Fruit fly (Drosophila melanogaster): ENCODE data around the gene CG18048.

The CG18048 gene

dm6 chr3R:6368100-6368499 lies 22.2 kb downstream of the CG18048 start, which contains the start of gene CG42724 (continued):
- TF ChIP-seq CG14965 (GFP tag; optimal IDR thresholded peaks at IDR 0.05; ENCODE audit: borderline replicate concordance) (no peak), Atf-2 (GFP tag; optimal IDR thresholded peaks at IDR 0.05) (peak; percentile 30), fu2 (GFP tag; optimal IDR thresholded peaks at IDR 0.05) (peak; percentile 78), gsb-n (tag; optimal IDR thresholded peaks at IDR 0.05) (peak; percentile 6), CG4360 (GFP tag; IDR thresholded peaks at IDR 0.05) (no peak), org-1 (GFP tag; optimal IDR thresholded peaks at IDR 0.05) (peak; percentile 43), CG2678 (tag; optimal IDR thresholded peaks at IDR 0.05) (no peak), ttk (GFP tag; IDR thresholded peaks at IDR 0.05) (peak; percentile 39; the same call in 1 of the 2 replicates), NfI (GFP tag; optimal IDR thresholded peaks at IDR 0.05) (no peak), trh (GFP tag; optimal IDR thresholded peaks at IDR 0.05) (peak; percentile 26), Atf6 (GFP tag; IDR thresholded peaks at IDR 0.05) (peak; percentile 36; the same call in 1 of the 2 replicates), ase (GFP tag; IDR thresholded peaks at IDR 0.05) (0 out of 3 replicates have a peak, but pooled peaks have one; percentile 38), amos (GFP tag; IDR thresholded peaks at IDR 0.05; ENCODE audit: partially characterized antibody) (peak; percentile 48; the same call in 1 of the 2 replicates), hkb (optimal IDR thresholded peaks at IDR 0.05) (peak; percentile 42), hkb (GFP tag; IDR thresholded peaks at IDR 0.05) (no peak), CG3407 (GFP tag; optimal IDR thresholded peaks at IDR 0.05) (no peak), ssp (GFP tag; IDR thresholded peaks at IDR 0.05) (peak; percentile 33), dpn (GFP tag; optimal IDR thresholded peaks at IDR 0.05) (peak; percentile 73 to 77), CG13894 (tag; optimal IDR thresholded peaks at IDR 0.05) (no peak), CG6813 (GFP tag; optimal IDR thresholded peaks at IDR 0.05) (no peak), CG10543 (GFP tag; optimal IDR thresholded peaks at IDR 0.05) (no peak), seq (GFP tag; IDR thresholded peaks at IDR 0.05) (no peak; the same call in 1 of the 2 replicates), crc (GFP tag; optimal IDR thresholded peaks at IDR 0.05) (peak; percentile 46), CG8478 (optimal IDR thresholded peaks at IDR 0.05) (no peak), Neu2 (GFP tag; optimal IDR thresholded peaks at IDR 0.05; ENCODE audit: borderline replicate concordance) (no peak), lilli (GFP tag; optimal IDR thresholded peaks at IDR 0.05) (peak; percentile 83), CG9609 (GFP tag; optimal IDR thresholded peaks at IDR 0.05) (peak; percentile 68), YL-1 (GFP tag; optimal IDR thresholded peaks at IDR 0.05) (peak; percentile 64), CG17186 (GFP tag; optimal IDR thresholded peaks at IDR 0.05) (peak; percentile 52), CG11695 (GFP tag; IDR thresholded peaks at IDR 0.05) (no peak), GATAe (GFP tag; conservative IDR thresholded peaks at IDR 0.05) (no peak), CG18011 (GFP tag; optimal IDR thresholded peaks at IDR 0.05) (peak; percentile 42), peb (GFP tag; IDR thresholded peaks at IDR 0.05) (0 out of 2 replicates have a peak, but pooled peaks have one; percentile 8), sc (optimal IDR thresholded peaks at IDR 0.05) (no peak), sc (GFP tag; optimal IDR thresholded peaks at IDR 0.05) (no peak), CG8290 (GFP tag; optimal IDR thresholded peaks at IDR 0.05) (peak; percentile 97), CG8290 (tag; optimal IDR thresholded peaks at IDR 0.05) (peak; percentile 82 to 96), CG10979 (tag; optimal IDR thresholded peaks at IDR 0.05) (no peak), CG10462 (GFP tag; optimal IDR thresholded peaks at IDR 0.05) (no peak), CG12155 (GFP tag; optimal IDR thresholded peaks at IDR 0.05) (peak; percentile 100), trem (tag; optimal IDR thresholded peaks at IDR 0.05) (peak; percentile 71), CG31224 (GFP tag; IDR thresholded peaks at IDR 0.05) (0 out of 2 replicates have a peak, but pooled peaks have one; percentile 30), CG14667 (GFP tag; IDR thresholded peaks at IDR 0.05) (peak; percentile 18; the same call in 1 of the 2 replicates), CG3838 (GFP tag; optimal IDR thresholded peaks at IDR 0.05) (no peak), Chrac-16 (GFP tag; optimal IDR thresholded peaks at IDR 0.05) (peak; percentile 71), CG2889 (GFP tag; IDR thresholded peaks at IDR 0.05) (0 out of 3 replicates have a peak, but pooled peaks have one; percentile 50), CG10431 (GFP tag; optimal IDR thresholded peaks at IDR 0.05) (no peak), Fer1 (GFP tag; optimal IDR thresholded peaks at IDR 0.05) (no peak), CG12942 (GFP tag; optimal IDR thresholded peaks at IDR 0.05) (peak; percentile 41), Hr39 (optimal IDR thresholded peaks at IDR 0.05) (no peak), cwo (GFP tag; optimal IDR thresholded peaks at IDR 0.05) (no peak), Rx (GFP tag; IDR thresholded peaks at IDR 0.05) (peak; percentile 43; the same call in 1 of the 2 replicates)
